Worm (Caenorhabditis elegans) whole organism, L2 larva: ENCODE data around the gene F13H8.6.

Experiments used
- F13H6.1 ChIP-seq: sonication (generic microtip); optimal IDR thresholded peaks from 2 replicates; lab custom pipeline; 2016; ENCODE audit warnings: missing genetic modification characterization, missing compliant biosample characterization
- Y55F3AM.14 ChIP-seq: fragments of 200-800 bp; sonication (Bioruptor generic); optimal IDR thresholded peaks from 2 replicates; lab custom pipeline; 2018; ENCODE audit warnings: mild to moderate bottlenecking, missing genetic modification characterization, missing compliant biosample characterization
- ZK546.5 ChIP-seq: sonication (generic microtip); optimal IDR thresholded peaks from 2 replicates; lab custom pipeline; 2017; ENCODE audit warnings: missing biosample characterization, missing genetic modification characterization
- blmp-1 ChIP-seq: sonication (generic microtip); optimal IDR thresholded peaks from 2 replicates; lab custom pipeline; 2017; ENCODE audit warnings: missing genetic modification characterization, mild to moderate bottlenecking, missing compliant biosample characterization, antibody characterized with exemption, moderate library complexity; ENCODE audit not compliant: insufficient read depth
- fos-1 ChIP-seq: fragments of 150-350 bp; optimal IDR thresholded peaks from 2 replicates; lab custom pipeline; 2014; ENCODE audit warnings: missing biosample characterization, missing genetic modification characterization
- lin-11 ChIP-seq: fragments of 150-350 bp; sonication (generic microtip); optimal IDR thresholded peaks from 2 replicates; lab custom pipeline; 2014; ENCODE audit warnings: missing biosample characterization, missing genetic modification characterization, inconsistent platforms, mixed read lengths
- nhr-129 ChIP-seq: fragments of 150-350 bp; optimal IDR thresholded peaks from 2 replicates; lab custom pipeline; 2014; ENCODE audit warnings: missing biosample characterization, missing genetic modification characterization
- nhr-25 ChIP-seq: fragments of 150-350 bp; sonication (generic microtip); optimal IDR thresholded peaks from 3 replicates; lab custom pipeline; 2014; ENCODE audit warnings: missing biosample characterization, missing genetic modification characterization
- nhr-6 ChIP-seq: fragments of 150-350 bp; optimal IDR thresholded peaks from 2 replicates; lab custom pipeline; 2014; ENCODE audit warnings: missing biosample characterization, missing genetic modification characterization
- peb-1 ChIP-seq: fragments of 150-350 bp; optimal IDR thresholded peaks from 2 replicates; lab custom pipeline; 2014; ENCODE audit warnings: missing biosample characterization, missing genetic modification characterization
- sma-9 ChIP-seq, 2 experiments: fragments of 150-350 bp in 1 of 2; sonication (generic microtip) in 1 of 2; optimal IDR thresholded peaks; 2 replicates each; lab custom pipeline; 2014 to 2016; ENCODE audit warnings: missing genetic modification characterization in 2 of 2, mild to moderate bottlenecking in 1 of 2, missing biosample characterization in 1 of 2, missing compliant biosample characterization in 1 of 2, missing genetic modification reagents in 1 of 2, moderate library complexity in 1 of 2
- unc-39 ChIP-seq: fragments of 150-350 bp; optimal IDR thresholded peaks from 2 replicates; lab custom pipeline; 2014; ENCODE audit warnings: missing biosample characterization, missing genetic modification characterization

Gene F13H8.6

ce11 chrII:6241758-6242157 is 45.0 kb downstream of the F13H8.6 start, which contains the start of gene T24H7.8:
Gene T24H7.8, plus strand, starts transcription at chrII:6242058.
- TF ChIP-seq unc-39 (tag; lab: Kevin White, UChicago) = no peak
- TF ChIP-seq sma-9 (GFP tag; optimal IDR thresholded peaks at IDR 0.05; lab: Kevin White, UChicago) = no peak
- no peak for TF ChIP-seq sma-9 (tag; optimal IDR thresholded peaks at IDR 0.05; lab: Kevin White, UChicago)
- no peak for TF ChIP-seq Y55F3AM.14
- TF ChIP-seq peb-1 (tag; lab: Kevin White, UChicago) = no peak
- no peak for TF ChIP-seq ZK546.5 (tag; lab: Kevin White, UChicago)

ce11 chrII:6236093-6236945 is 50.4 kb downstream of the F13H8.6 start:
- peak; percentile 46 for TF ChIP-seq F13H6.1 (tag; lab: Kevin White, UChicago)
- TF ChIP-seq nhr-6 (tag; lab: Kevin White, UChicago) = no peak
- peak; percentile 21 for TF ChIP-seq nhr-129 (tag; lab: Kevin White, UChicago)
- TF ChIP-seq lin-11 (tag; lab: Kevin White, UChicago) = no peak
- peak; percentile 4 for TF ChIP-seq nhr-25 (tag; lab: Kevin White, UChicago)
- no peak for TF ChIP-seq blmp-1 (tag; lab: Kevin White, UChicago)

DNA sequence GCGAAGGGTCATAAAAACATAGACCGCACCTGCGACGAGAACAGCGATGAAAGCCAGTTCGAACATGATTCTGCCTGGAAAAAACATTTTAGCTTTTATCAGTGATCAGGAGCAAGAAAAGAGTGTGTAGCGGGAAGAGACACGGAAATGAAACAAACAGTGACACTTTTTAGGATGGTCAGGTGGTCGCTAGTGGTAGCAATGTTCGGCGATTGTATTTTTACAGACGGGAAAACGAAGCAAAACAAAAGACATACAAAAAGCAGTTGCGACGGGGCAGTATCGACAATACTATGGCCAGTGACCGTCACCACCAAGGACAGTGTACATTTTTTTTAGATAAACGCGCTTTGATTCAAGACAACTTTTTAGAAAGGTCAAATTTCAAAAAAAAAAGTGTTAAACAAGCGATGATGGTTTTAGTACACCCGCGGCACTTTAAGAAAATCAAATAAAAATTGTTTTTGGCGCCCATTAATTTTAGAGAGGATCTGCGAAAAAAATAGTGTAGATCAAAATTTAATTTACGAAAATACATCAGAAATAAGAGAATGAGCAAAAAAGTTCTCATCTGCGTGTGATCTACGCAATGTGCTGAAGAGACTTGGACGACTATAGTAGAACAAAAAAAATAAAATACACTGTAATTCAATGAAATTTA is 51.2 kb downstream of the F13H8.6 start, which contains the start of gene T24H7.9:
Gene T24H7.9, minus strand, starts transcription at position 74 of the 661 bp plus-strand sequence.
- TF ChIP-seq nhr-25 (tag; lab: Kevin White, UChicago) (no peak), fos-1 (tag; lab: Kevin White, UChicago) (peak; percentile 27)
